Fruit fly (Drosophila melanogaster) whole organism, wandering third instar larva: ENCODE data around the gene APP-BP1.
"Not testable (repeated sequence)": the region's sequence is repeated elsewhere in the genome, so short reads cannot be mapped to it uniquely, and the experiment has no call there.

Experiments used
- CG32264 ChIP-seq: fragments of 200-800 bp; sonication (Bioruptor generic); optimal IDR thresholded peaks from 2 replicates; lab custom pipeline; 2016; ENCODE audit warnings: missing biosample characterization, missing genetic modification characterization
- CG9705 ChIP-seq: fragments of 200-800 bp; sonication (Bioruptor generic); optimal IDR thresholded peaks from 2 replicates; lab custom pipeline; 2018; ENCODE audit warnings: missing biosample characterization, mild to moderate bottlenecking, missing genetic modification characterization
- CrebA ChIP-seq: fragments of 200-800 bp; sonication (Bioruptor generic); optimal IDR thresholded peaks from 2 replicates; lab custom pipeline; 2016; ENCODE audit warnings: missing biosample characterization, mild to moderate bottlenecking, missing genetic modification characterization, borderline replicate concordance
- Dfd ChIP-seq: fragments of >200 bp; optimal IDR thresholded peaks from 2 replicates; lab custom pipeline; 2017; ENCODE audit warnings: missing biosample characterization, missing genetic modification characterization
- Dif ChIP-seq: fragments of 200-275, 200-300 bp; sonication (Bioruptor generic); optimal IDR thresholded peaks from 2 replicates; lab custom pipeline; 2018; ENCODE audit warnings: missing biosample characterization, missing genetic modification characterization; ENCODE audit not compliant: partially characterized antibody
- GATAd ChIP-seq: sonication (Bioruptor generic); optimal IDR thresholded peaks from 2 replicates; lab custom pipeline; 2016; ENCODE audit warnings: missing biosample characterization, missing genetic modification characterization
- HLH106 ChIP-seq: fragments of 200-800 bp; optimal IDR thresholded peaks from 3 replicates; lab custom pipeline; 2019; ENCODE audit warnings: missing biosample characterization, mild to moderate bottlenecking, missing genetic modification characterization, moderate library complexity
- Hr83 ChIP-seq: fragments of 200-300 bp; sonication (Bioruptor generic); optimal IDR thresholded peaks from 2 replicates; lab custom pipeline; 2016; ENCODE audit warnings: missing biosample characterization, mild to moderate bottlenecking, missing genetic modification characterization, moderate library complexity; ENCODE audit not compliant: poor library complexity, severe bottlenecking
- Mio ChIP-seq: sonication (Bioruptor generic); optimal IDR thresholded peaks from 2 replicates; lab custom pipeline; 2016; ENCODE audit warnings: missing biosample characterization, missing genetic modification characterization
- N ChIP-seq: fragments of >200 bp; optimal IDR thresholded peaks from 2 replicates; lab custom pipeline; 2018; ENCODE audit warnings: missing biosample characterization, missing external identifiers, missing genetic modification characterization
- Rel ChIP-seq, 2 experiments: fragments of 200-800 bp; sonication (Bioruptor generic) in 1 of 2; optimal IDR thresholded peaks; 2 replicates in 1 of 2; 3 replicates in 1 of 2; lab custom pipeline; 2016 to 2019; ENCODE audit warnings: mild to moderate bottlenecking in 2 of 2, missing biosample characterization in 2 of 2, missing genetic modification characterization in 2 of 2, moderate library complexity in 1 of 2
- Sp1 ChIP-seq: fragments of 200-800 bp; sonication (Bioruptor generic); optimal IDR thresholded peaks from 3 replicates; lab custom pipeline; 2019; ENCODE audit warnings: missing biosample characterization, mild to moderate bottlenecking, missing genetic modification characterization, moderate library complexity
- Vsx2 ChIP-seq: fragments of 200-300, 225-300 bp; sonication (Bioruptor generic); optimal IDR thresholded peaks from 2 replicates; lab custom pipeline; 2018; ENCODE audit warnings: missing biosample characterization, missing genetic modification characterization; ENCODE audit not compliant: partially characterized antibody
- brk ChIP-seq: fragments of 200-800 bp; sonication (Bioruptor generic); optimal IDR thresholded peaks from 2 replicates; lab custom pipeline; 2016; ENCODE audit warnings: missing biosample characterization, mild to moderate bottlenecking, missing genetic modification characterization
- dl ChIP-seq, 2 experiments: fragments of 175-275, 200-275 bp in 1 of 2; fragments of 200-275 bp in 1 of 2; sonication (Bioruptor generic); optimal IDR thresholded peaks; lab custom pipeline; 2018; ENCODE audit warnings: mild to moderate bottlenecking in 2 of 2, missing biosample characterization in 2 of 2, missing genetic modification characterization in 2 of 2, moderate library complexity in 2 of 2; ENCODE audit not compliant: partially characterized antibody in 2 of 2, insufficient read depth in 1 of 2
- dmrt93B ChIP-seq: fragments of 200-800 bp; sonication (Bioruptor generic); optimal IDR thresholded peaks from 2 replicates; lab custom pipeline; 2018; ENCODE audit warnings: missing biosample characterization, mild to moderate bottlenecking, missing genetic modification characterization
- dsf ChIP-seq: sonication (Bioruptor generic); optimal IDR thresholded peaks from 2 replicates; lab custom pipeline; 2016; ENCODE audit warnings: missing biosample characterization, missing genetic modification characterization, borderline replicate concordance
- ey ChIP-seq: fragments of 200-800 bp; sonication (Bioruptor generic); optimal IDR thresholded peaks from 2 replicates; lab custom pipeline; 2016; ENCODE audit warnings: missing biosample characterization, missing genetic modification characterization
- h ChIP-seq: fragments of 200-800 bp; sonication (Bioruptor generic); optimal IDR thresholded peaks from 3 replicates; lab custom pipeline; 2016; ENCODE audit warnings: missing biosample characterization, mild to moderate bottlenecking, missing genetic modification characterization
- jim ChIP-seq: fragments of 175-275, 200-325 bp; sonication (Bioruptor generic); optimal IDR thresholded peaks from 2 replicates; lab custom pipeline; 2016; ENCODE audit warnings: missing biosample characterization, mild to moderate bottlenecking, missing genetic modification characterization
- psq ChIP-seq: fragments of 200-800 bp; sonication (Bioruptor generic); optimal IDR thresholded peaks from 3 replicates; lab custom pipeline; 2017; ENCODE audit warnings: missing biosample characterization, mild to moderate bottlenecking, missing genetic modification characterization, moderate library complexity
- rgr ChIP-seq: fragments of 200-800 bp; sonication (Bioruptor generic); optimal IDR thresholded peaks from 3 replicates; lab custom pipeline; 2016; ENCODE audit warnings: missing biosample characterization, mild to moderate bottlenecking, missing genetic modification characterization
- sage ChIP-seq: fragments of 200-800 bp; sonication (Bioruptor generic); optimal IDR thresholded peaks from 2 replicates; lab custom pipeline; 2016; ENCODE audit warnings: missing biosample characterization, mild to moderate bottlenecking, missing genetic modification characterization
- tai ChIP-seq: sonication (Bioruptor generic); optimal IDR thresholded peaks from 2 replicates; lab custom pipeline; 2016; ENCODE audit warnings: missing biosample characterization, missing genetic modification characterization
- usp ChIP-seq: fragments of >200 bp; optimal IDR thresholded peaks from 2 replicates; lab custom pipeline; 2017; ENCODE audit warnings: missing biosample characterization, missing genetic modification characterization
- woc ChIP-seq: sonication (Bioruptor generic); optimal IDR thresholded peaks from 2 replicates; lab custom pipeline; 2016; ENCODE audit warnings: missing biosample characterization, mild to moderate bottlenecking, missing genetic modification characterization

Gene APP-BP1

DNA sequence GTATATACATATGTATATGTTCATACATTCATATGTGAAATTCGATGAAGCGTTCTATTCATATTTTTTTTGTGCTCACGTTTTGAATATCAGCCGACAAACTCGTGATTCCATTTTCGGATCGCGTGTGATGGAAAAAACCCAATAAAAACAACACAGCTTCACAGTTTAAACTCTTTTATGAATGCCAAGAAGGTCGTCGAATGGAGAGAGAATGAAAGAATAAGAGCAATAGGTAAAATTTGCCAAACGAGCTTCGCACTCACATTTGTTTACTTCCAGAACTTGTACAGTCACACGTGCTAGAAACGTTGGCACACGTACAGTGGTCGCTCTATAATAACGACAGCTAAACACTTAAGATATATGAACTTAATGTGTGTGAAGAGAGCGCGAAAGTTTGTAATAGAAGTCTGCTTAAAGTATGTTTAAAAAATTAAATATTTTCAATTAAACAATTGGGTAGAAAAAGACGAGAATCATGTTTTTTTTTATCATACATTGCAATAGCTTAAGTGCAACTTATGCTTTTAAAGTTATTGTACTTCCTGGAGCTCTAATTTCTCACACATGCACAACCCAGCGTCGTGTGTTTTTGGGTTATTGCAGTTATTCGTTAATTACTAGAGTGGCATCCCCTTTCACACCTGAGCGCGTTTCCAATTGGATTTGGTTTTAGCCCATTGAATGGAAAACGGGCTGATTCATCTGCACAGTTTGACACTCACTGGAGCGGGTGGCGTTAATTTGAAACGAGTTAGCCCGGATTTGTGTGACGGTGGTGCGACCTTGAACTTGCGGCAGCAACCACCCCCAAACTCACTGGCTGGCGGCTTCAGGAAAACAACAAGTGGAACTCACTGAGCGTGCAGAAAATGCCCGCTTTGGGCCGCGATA is 27.7 kb downstream of the APP-BP1 start:
- TF ChIP-seq CG32264 (GFP tag; lab: Kevin White, UChicago) (no peak), CG9705 (GFP tag; lab: Kevin White, UChicago) (no peak), Mio (GFP tag; lab: Kevin White, UChicago) (no peak), jim (GFP tag; lab: Kevin White, UChicago) (no peak), ey (GFP tag; lab: Kevin White, UChicago) (no peak)
- TF ChIP-seq, all 38 proteins: peak for 0

- no peak for TF ChIP-seq usp
- no peak for TF ChIP-seq sage
- TF ChIP-seq jim (GFP tag; lab: Kevin White, UChicago): no peak
- no peak for TF ChIP-seq Dif (GFP tag; lab: Kevin White, UChicago)
- TF ChIP-seq psq: no peak
- no peak for TF ChIP-seq h (GFP tag; lab: Kevin White, UChicago)
- no peak for TF ChIP-seq Rel (GFP tag; optimal IDR thresholded peaks at IDR 0.05; lab: Kevin White, UChicago)
- TF ChIP-seq Rel (tag; optimal IDR thresholded peaks at IDR 0.05; lab: Kevin White, UChicago): no peak
- TF ChIP-seq, all 38 proteins: peak for 0
Measured at dm6 chr3L:11130535-11130934, 32.3 kb downstream of the APP-BP1 start, which contains the start of gene nol. Gene nol (plus strand): TSS chr3L:11130835.

dm6 chr3L:11132055-11132454 is 33.8 kb downstream of the APP-BP1 start, which contains the start of gene CG32074:
Gene CG32074 (minus strand): TSS chr3L:11132322.
- TF ChIP-seq Mio (GFP tag; lab: Kevin White, UChicago); Vsx2; sage: not testable (repeated sequence)

DNA sequence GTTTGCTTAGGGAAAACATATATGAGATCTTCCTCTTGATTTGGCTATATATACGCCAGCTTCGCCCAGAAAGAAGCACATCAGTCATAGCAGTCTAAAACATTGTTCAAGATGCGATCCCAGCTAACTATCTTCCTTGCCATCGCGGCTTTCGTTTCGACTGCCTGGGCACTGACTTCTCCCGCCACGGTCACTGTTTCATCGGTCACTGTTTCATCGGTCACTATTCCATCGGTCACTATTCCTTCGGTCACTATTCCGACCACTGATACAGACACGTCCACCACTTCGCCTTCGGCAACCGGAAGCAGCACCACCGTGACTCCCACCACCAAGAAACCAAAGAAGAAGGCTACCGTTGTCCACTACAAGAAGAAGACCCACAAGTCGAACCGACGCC is 36.7 kb downstream of the APP-BP1 start, which contains the start of gene CG14143:
TSS of gene CG14143 (plus strand) at position 102 of the 400 bp plus-strand sequence.
- TF ChIP-seq tai (GFP tag; lab: Kevin White, UChicago); rgr; N (GFP tag; lab: Kevin White, UChicago): not testable (repeated sequence)

- no peak for TF ChIP-seq Dfd (GFP tag; lab: Kevin White, UChicago)
- TF ChIP-seq GATAd (GFP tag; lab: Kevin White, UChicago): no peak
- no peak for TF ChIP-seq Hr83 (GFP tag; lab: Kevin White, UChicago)
- peak; percentile 20 for TF ChIP-seq CrebA
- no peak for TF ChIP-seq Dif (GFP tag; lab: Kevin White, UChicago)
- no peak for TF ChIP-seq N (GFP tag; lab: Kevin White, UChicago)
- no peak for TF ChIP-seq dmrt93B (GFP tag; lab: Kevin White, UChicago)
Measured at dm6 chr3L:11135846-11136245, 37.6 kb downstream of the APP-BP1 start, which contains the start of gene IRSp53. Gene IRSp53 (plus strand): TSS chr3L:11136049.

DNA sequence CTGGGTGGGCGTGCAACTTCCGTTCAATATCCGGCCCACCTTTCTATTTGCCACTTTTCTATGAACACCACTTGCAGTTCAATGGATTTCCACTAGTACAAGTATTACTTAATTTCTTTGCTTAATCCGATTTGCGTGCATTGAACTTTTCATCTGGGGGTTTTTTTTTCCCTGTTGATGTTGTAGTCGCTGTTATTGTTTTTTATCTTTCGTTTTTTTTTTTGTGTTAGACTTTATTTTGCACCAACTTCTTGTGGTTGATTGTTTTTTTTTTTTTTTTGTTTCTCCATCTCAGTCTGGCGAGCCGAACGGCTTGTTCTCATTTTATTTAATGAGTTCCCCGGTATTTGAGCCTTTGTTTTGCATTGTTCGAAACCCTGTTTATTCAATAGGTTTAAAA is 38.1 kb downstream of the APP-BP1 start:
- TF ChIP-seq HLH106 (tag; lab: Kevin White, UChicago) (no peak), brk (GFP tag; lab: Kevin White, UChicago) (no peak), Dfd (GFP tag; lab: Kevin White, UChicago) (no peak), psq (no peak), dsf (GFP tag; lab: Kevin White, UChicago) (no peak), woc (GFP tag; lab: Kevin White, UChicago) (no peak), N (GFP tag; lab: Kevin White, UChicago) (no peak), Hr83 (GFP tag; lab: Kevin White, UChicago) (no peak), dl (GFP tag; optimal IDR thresholded peaks at IDR 0.05; lab: Kevin White, UChicago; ENCODE audit: insufficient read depth in 1 of 2, partially characterized antibody in 2 of 2) (no peak), CG32264 (GFP tag; lab: Kevin White, UChicago) (no peak), usp (no peak), CrebA (no peak), h (GFP tag; lab: Kevin White, UChicago) (no peak), GATAd (GFP tag; lab: Kevin White, UChicago) (no peak), Sp1 (GFP tag; lab: Kevin White, UChicago) (no peak), dmrt93B (GFP tag; lab: Kevin White, UChicago) (no peak)
